Fruit fly (Drosophila melanogaster) whole organism, adult: ENCODE results near the gene CG1789.

Experiments used
- CG11617 ChIP-seq: fragments of 200-800 bp; sonication (Bioruptor generic); optimal IDR thresholded peaks from 2 replicates; lab custom pipeline; 2017; ENCODE audit warnings: mild to moderate bottlenecking, missing biosample characterization, missing genetic modification reagents, missing genetic modification characterization
- CG14711 ChIP-seq: fragments of 200-800 bp; sonication (Bioruptor generic); optimal IDR thresholded peaks from 2 replicates; lab custom pipeline; 2018; ENCODE audit warnings: missing biosample characterization, mild to moderate bottlenecking, missing genetic modification characterization, moderate library complexity
- CG1620 ChIP-seq: fragments of 200-800 bp; sonication (Bioruptor generic); optimal IDR thresholded peaks from 2 replicates; lab custom pipeline; 2016; ENCODE audit warnings: missing biosample characterization, missing genetic modification characterization
- CG33017 ChIP-seq: fragments of 200-800 bp; sonication (Bioruptor generic); optimal IDR thresholded peaks from 2 replicates; lab custom pipeline; 2018; ENCODE audit warnings: missing biosample characterization, mild to moderate bottlenecking, missing genetic modification characterization, moderate library complexity
- CG5204 ChIP-seq: fragments of 200-800 bp; sonication (Bioruptor generic); optimal IDR thresholded peaks from 2 replicates; lab custom pipeline; 2016; ENCODE audit warnings: missing biosample characterization, missing genetic modification characterization
- CG7101 ChIP-seq: fragments of 200-800 bp; sonication (Bioruptor generic); optimal IDR thresholded peaks from 2 replicates; lab custom pipeline; 2018; ENCODE audit warnings: missing biosample characterization, mild to moderate bottlenecking, missing genetic modification characterization, moderate library complexity
- Clk ChIP-seq: fragments of 200-800 bp; sonication (Bioruptor generic); optimal IDR thresholded peaks from 2 replicates; lab custom pipeline; 2017; ENCODE audit warnings: missing biosample characterization, missing genetic modification characterization
- Hr96 ChIP-seq: fragments of 200-800 bp; sonication (Bioruptor generic); optimal IDR thresholded peaks from 2 replicates; lab custom pipeline; 2016; ENCODE audit warnings: missing biosample characterization, missing genetic modification characterization
- Mnt ChIP-seq: fragments of 200-800 bp; sonication (Bioruptor generic); optimal IDR thresholded peaks from 2 replicates; lab custom pipeline; 2016; ENCODE audit warnings: missing biosample characterization, mild to moderate bottlenecking, missing genetic modification characterization
- cic ChIP-seq: fragments of 200-800 bp; sonication (Bioruptor generic); optimal IDR thresholded peaks from 2 replicates; lab custom pipeline; 2017; ENCODE audit warnings: missing biosample characterization, mild to moderate bottlenecking, missing genetic modification characterization, moderate library complexity
- cnc ChIP-seq, 2 experiments: fragments of >200 bp; optimal IDR thresholded peaks; 2 replicates each; lab custom pipeline; 2017
- kay ChIP-seq: fragments of 200-800 bp; sonication (Bioruptor generic); peaks from one replicate; lab custom pipeline; 2016; ENCODE audit warnings: missing biosample characterization, missing genetic modification characterization, borderline replicate concordance
- ovo ChIP-seq: fragments of 200-800 bp; sonication (Bioruptor generic); optimal IDR thresholded peaks from 2 replicates; lab custom pipeline; 2016; ENCODE audit warnings: missing biosample characterization, missing genetic modification characterization
- pad ChIP-seq: fragments of 200-800 bp; sonication (Bioruptor generic); optimal IDR thresholded peaks from 3 replicates; lab custom pipeline; 2017; ENCODE audit warnings: missing biosample characterization, missing genetic modification characterization, mild to moderate bottlenecking, moderate library complexity, missing genetic modification reagents

DNA sequence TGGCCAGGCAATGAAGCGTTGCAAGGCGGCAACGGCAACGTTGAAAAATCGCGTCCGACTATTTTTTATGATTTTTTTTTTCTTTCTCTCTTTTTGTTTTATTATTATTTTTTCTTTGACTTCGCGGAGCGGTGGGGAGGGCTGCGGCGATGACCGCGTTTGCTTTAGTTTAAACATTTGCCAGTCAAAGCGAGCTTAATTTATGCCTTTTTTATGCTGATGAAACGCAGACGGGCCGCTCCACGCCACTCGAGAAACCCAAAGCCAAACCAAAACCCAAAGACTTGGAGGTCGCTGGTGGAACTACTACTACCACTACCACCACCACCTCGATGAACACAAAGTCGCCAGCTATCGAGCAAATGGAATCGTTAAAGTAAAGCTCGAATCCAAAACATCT is 47.0 kb downstream of the CG1789 start:
- TF ChIP-seq cic (GFP tag; lab: Kevin White, UChicago) (no peak), cnc (optimal IDR thresholded peaks at IDR 0.05; lab: Kevin White, UChicago) (no peak), kay (GFP tag; lab: Kevin White, UChicago) (no peak), pad (GFP tag; lab: Kevin White, UChicago) (no peak), Mnt (GFP tag; lab: Kevin White, UChicago) (no peak), CG5204 (GFP tag; lab: Kevin White, UChicago) (no peak), CG11617 (GFP tag; lab: Kevin White, UChicago) (no peak), CG1620 (no peak), CG7101 (tag; lab: Kevin White, UChicago) (no peak), Hr96 (GFP tag; lab: Kevin White, UChicago) (no peak), CG33017 (tag; lab: Kevin White, UChicago) (no peak), Clk (GFP tag; lab: Kevin White, UChicago) (no peak), ovo (GFP tag; lab: Kevin White, UChicago) (no peak), CG14711 (tag; lab: Kevin White, UChicago) (no peak)
